Worm (Caenorhabditis elegans) whole organism, late embryonic: ENCODE data around the gene fbxa-100.

ENCODE experiments used
- Y22D7AL.16 ChIP-seq: sonication (generic microtip); optimal IDR thresholded peaks from 2 replicates; lab custom pipeline; 2016; ENCODE audit warnings: missing genetic modification characterization, missing compliant biosample characterization
- ama-1 ChIP-seq: fragments of 150-350 bp; optimal IDR thresholded peaks from 2 replicates; lab custom pipeline; 2014
- elt-2 ChIP-seq: sonication (generic microtip); optimal IDR thresholded peaks from 2 replicates; lab custom pipeline; 2016; ENCODE audit warnings: missing genetic modification reagents, missing genetic modification characterization, missing compliant biosample characterization
- fkh-6 ChIP-seq: sonication (generic microtip); optimal IDR thresholded peaks from 2 replicates; lab custom pipeline; 2016; ENCODE audit warnings: missing genetic modification characterization, missing compliant biosample characterization
- gmeb-2 ChIP-seq: sonication (generic microtip); optimal IDR thresholded peaks from 2 replicates; lab custom pipeline; 2016; ENCODE audit warnings: missing genetic modification characterization, inconsistent platforms, missing compliant biosample characterization
- madf-2 ChIP-seq: sonication (generic microtip); optimal IDR thresholded peaks from 2 replicates; lab custom pipeline; 2017; ENCODE audit warnings: missing genetic modification characterization, missing compliant biosample characterization
- npax-4 ChIP-seq: sonication (generic microtip); optimal IDR thresholded peaks from 2 replicates; lab custom pipeline; 2016; ENCODE audit warnings: missing genetic modification characterization, missing compliant biosample characterization
- odd-2 ChIP-seq: sonication (generic microtip); optimal IDR thresholded peaks from 2 replicates; lab custom pipeline; 2017; ENCODE audit warnings: antibody characterized with exemption, mild to moderate bottlenecking, missing genetic modification characterization, missing compliant biosample characterization
- pax-1 ChIP-seq: fragments of 150-350 bp; optimal IDR thresholded peaks from 2 replicates; lab custom pipeline; 2014; ENCODE audit warnings: missing biosample characterization, missing genetic modification characterization

DNA sequence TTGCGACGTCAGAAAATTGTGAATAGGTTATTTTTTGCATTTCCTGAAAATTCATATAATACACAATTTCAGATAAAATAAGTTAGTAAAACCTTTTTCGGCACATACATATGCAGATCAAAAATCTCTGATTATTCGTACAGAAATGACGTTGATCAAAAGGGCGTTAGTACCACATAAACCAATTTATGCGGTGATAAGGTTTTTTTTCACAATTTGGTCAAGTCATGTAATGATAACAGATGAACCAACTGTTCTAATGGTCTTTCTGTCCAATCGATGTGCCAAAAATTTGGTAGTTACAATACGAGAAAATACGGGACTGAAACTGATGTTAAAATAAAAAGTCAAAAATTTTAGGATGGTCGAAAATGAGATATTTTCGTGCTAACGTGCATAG lies 18.1 kb upstream of the fbxa-100 start:
- no peak for TF ChIP-seq Y22D7AL.16
- no peak for TF ChIP-seq npax-4
- TF ChIP-seq elt-2 (tag; lab: Kevin White, UChicago): peak; percentile 41
- no peak for TF ChIP-seq ama-1 (lab: Kevin White, UChicago)
- TF ChIP-seq odd-2 (tag; lab: Kevin White, UChicago): no peak
- TF ChIP-seq pax-1 (tag; lab: Kevin White, UChicago): no peak
- no peak for TF ChIP-seq madf-2 (tag; lab: Kevin White, UChicago)
- no peak for TF ChIP-seq fkh-6 (tag; lab: Kevin White, UChicago)
- no peak for TF ChIP-seq gmeb-2
